Worm (Caenorhabditis elegans) whole organism, L1 larva: ENCODE data around the gene gldi-5.

ENCODE experiments used
- C04F5.9 ChIP-seq: sonication (generic microtip); optimal IDR thresholded peaks from 2 replicates; lab custom pipeline; 2016; ENCODE audit warnings: missing genetic modification characterization, missing compliant biosample characterization
- F16B12.6 ChIP-seq: fragments of 150-350 bp; optimal IDR thresholded peaks from 2 replicates; lab custom pipeline; 2014; ENCODE audit warnings: missing biosample characterization, missing genetic modification characterization
- alr-1 ChIP-seq: fragments of 200-800 bp; sonication (Bioruptor generic); optimal IDR thresholded peaks from 2 replicates; lab custom pipeline; 2018; ENCODE audit warnings: borderline replicate concordance, mild to moderate bottlenecking, missing genetic modification characterization, missing compliant biosample characterization
- aly-2 ChIP-seq: fragments of 150-350 bp; optimal IDR thresholded peaks from 2 replicates; lab custom pipeline; 2014; ENCODE audit warnings: missing biosample characterization, missing genetic modification characterization
- ama-1 ChIP-seq: fragments of 150-350 bp; optimal IDR thresholded peaks from 2 replicates; lab custom pipeline; 2014
- ceh-8 ChIP-seq: fragments of 200-800 bp; sonication (Bioruptor generic); optimal IDR thresholded peaks from 2 replicates; lab custom pipeline; 2018; ENCODE audit warnings: mild to moderate bottlenecking, missing genetic modification characterization, moderate library complexity, missing compliant biosample characterization
- ceh-88 ChIP-seq: fragments of 200-800 bp; sonication (Bioruptor generic); IDR thresholded peaks from 2 replicates; pipeline ENCODE4 v1.3.6; 2022; ENCODE audit warnings: missing genetic modification characterization, missing compliant biosample characterization
- ces-1 ChIP-seq: fragments of 150-350 bp; optimal IDR thresholded peaks from 2 replicates; lab custom pipeline; 2014; ENCODE audit warnings: missing biosample characterization, missing genetic modification reagents, missing genetic modification characterization
- dpl-1 ChIP-seq, 3 experiments: fragments of 150-350 bp in 2 of 3; sonication (generic microtip) in 1 of 3; optimal IDR thresholded peaks; 2 replicates each; lab custom pipeline; 2014 to 2017; ENCODE audit warnings: missing biosample characterization in 3 of 3, missing genetic modification characterization in 3 of 3, missing genetic modification reagents in 3 of 3
- dsc-1 ChIP-seq: sonication (generic microtip); optimal IDR thresholded peaks from 2 replicates; lab custom pipeline; 2016; ENCODE audit warnings: mild to moderate bottlenecking, missing genetic modification characterization, missing compliant biosample characterization
- efl-1 ChIP-seq, 4 experiments: fragments of 150-350 bp; optimal IDR thresholded peaks in 3 of 4; peaks in 1 of 4; 1 replicate in 1 of 4; 2 replicates in 3 of 4; lab custom pipeline; 2014; ENCODE audit warnings: missing biosample characterization in 2 of 4, missing genetic modification characterization in 2 of 4, missing genetic modification reagents in 2 of 4
- elt-3 ChIP-seq, 6 experiments: fragments of 150-350 bp in 1 of 6; sonication (generic microtip); optimal IDR thresholded peaks; 2 replicates each; lab custom pipeline; 2017 to 2018; ENCODE audit warnings: missing biosample characterization in 6 of 6, missing genetic modification characterization in 6 of 6, inconsistent platforms in 1 of 6
- fkh-4 ChIP-seq: sonication (generic microtip); optimal IDR thresholded peaks from 2 replicates; lab custom pipeline; 2016; ENCODE audit warnings: missing compliant biosample characterization, missing genetic modification characterization, borderline replicate concordance
- fkh-8 ChIP-seq: sonication (generic microtip); optimal IDR thresholded peaks from 2 replicates; lab custom pipeline; 2016; ENCODE audit warnings: mild to moderate bottlenecking, missing genetic modification characterization, missing compliant biosample characterization
- fos-1 ChIP-seq: fragments of 150-350 bp; optimal IDR thresholded peaks from 2 replicates; lab custom pipeline; 2014; ENCODE audit warnings: missing biosample characterization, missing genetic modification characterization
- hlh-17 ChIP-seq: fragments of 200-800 bp; sonication (Bioruptor generic); optimal IDR thresholded peaks from 2 replicates; lab custom pipeline; 2018; ENCODE audit warnings: missing genetic modification characterization, mild to moderate bottlenecking, missing compliant biosample characterization, moderate library complexity, borderline replicate concordance
- irx-1 ChIP-seq: sonication (generic microtip); optimal IDR thresholded peaks from 2 replicates; lab custom pipeline; 2016; ENCODE audit warnings: missing genetic modification characterization, missing compliant biosample characterization
- jun-1 ChIP-seq: fragments of 150-350 bp; optimal IDR thresholded peaks from 2 replicates; lab custom pipeline; 2014; ENCODE audit warnings: missing biosample characterization, missing genetic modification reagents, missing genetic modification characterization
- lin-15B ChIP-seq: fragments of 150-350 bp; sonication (generic microtip); optimal IDR thresholded peaks from 3 replicates; lab custom pipeline; 2014; ENCODE audit warnings: missing biosample characterization, missing genetic modification characterization
- lin-35 ChIP-seq, 2 experiments: fragments of 150-350 bp; optimal IDR thresholded peaks; 2 replicates each; lab custom pipeline; 2014; ENCODE audit warnings: missing biosample characterization in 2 of 2, missing genetic modification characterization in 2 of 2, missing genetic modification reagents in 2 of 2
- lir-3 ChIP-seq: sonication (generic microtip); optimal IDR thresholded peaks from 2 replicates; lab custom pipeline; 2016; ENCODE audit warnings: mild to moderate bottlenecking, missing genetic modification characterization, moderate library complexity, missing compliant biosample characterization; ENCODE audit not compliant: poor library complexity
- mab-9 ChIP-seq: fragments of 200-800 bp; sonication (Bioruptor generic); IDR thresholded peaks from 2 replicates; pipeline ENCODE4 v1.3.6; 2022; ENCODE audit warnings: missing genetic modification reagents, missing genetic modification characterization, missing compliant biosample characterization
- mdl-1 ChIP-seq, 2 experiments: fragments of 150-350 bp; optimal IDR thresholded peaks; 2 replicates each; lab custom pipeline; 2014 to 2017; ENCODE audit warnings: missing biosample characterization in 2 of 2, missing genetic modification characterization in 2 of 2, inconsistent platforms in 1 of 2
- mef-2 ChIP-seq: fragments of 150-350 bp; optimal IDR thresholded peaks from 2 replicates; lab custom pipeline; 2014; ENCODE audit warnings: missing biosample characterization, missing genetic modification characterization
- mep-1 ChIP-seq: fragments of 150-350 bp; optimal IDR thresholded peaks from 2 replicates; lab custom pipeline; 2014; ENCODE audit warnings: missing biosample characterization, missing genetic modification characterization
- nhr-11 ChIP-seq: fragments of 150-350 bp; optimal IDR thresholded peaks from 2 replicates; lab custom pipeline; 2014; ENCODE audit warnings: missing biosample characterization, missing genetic modification characterization
- nhr-237 ChIP-seq: fragments of 150-350 bp; optimal IDR thresholded peaks from 2 replicates; lab custom pipeline; 2014; ENCODE audit warnings: missing biosample characterization, missing genetic modification characterization
- nhr-28 ChIP-seq: fragments of 150-350 bp; optimal IDR thresholded peaks from 2 replicates; lab custom pipeline; 2014; ENCODE audit warnings: missing biosample characterization, missing genetic modification characterization
- nhr-47 ChIP-seq: sonication (generic microtip); optimal IDR thresholded peaks from 2 replicates; lab custom pipeline; 2016; ENCODE audit warnings: mild to moderate bottlenecking, missing genetic modification characterization, moderate library complexity, missing compliant biosample characterization
- nhr-71 ChIP-seq: sonication (generic microtip); optimal IDR thresholded peaks from 2 replicates; lab custom pipeline; 2016; ENCODE audit warnings: mild to moderate bottlenecking, missing genetic modification characterization, moderate library complexity, missing compliant biosample characterization
- nhr-85 ChIP-seq: sonication (generic microtip); peaks from one replicate; lab custom pipeline; 2016; ENCODE audit warnings: missing genetic modification characterization, inconsistent platforms, missing compliant biosample characterization
- nhr-90 ChIP-seq: sonication (generic microtip); optimal IDR thresholded peaks from 2 replicates; lab custom pipeline; 2016; ENCODE audit warnings: mild to moderate bottlenecking, missing genetic modification characterization, missing compliant biosample characterization; ENCODE audit not compliant: poor library complexity
- pag-3 ChIP-seq: sonication (generic microtip); optimal IDR thresholded peaks from 2 replicates; lab custom pipeline; 2017; ENCODE audit warnings: missing genetic modification characterization, mild to moderate bottlenecking, missing compliant biosample characterization, antibody characterized with exemption, borderline replicate concordance; ENCODE audit not compliant: insufficient read depth
- pax-3 ChIP-seq: fragments of 200-800 bp; sonication (Bioruptor generic); optimal IDR thresholded peaks from 2 replicates; lab custom pipeline; 2018; ENCODE audit warnings: mild to moderate bottlenecking, missing genetic modification characterization, moderate library complexity, missing compliant biosample characterization
- pqm-1 ChIP-seq: sonication (generic microtip); optimal IDR thresholded peaks from 3 replicates; lab custom pipeline; 2017; ENCODE audit warnings: missing biosample characterization, missing genetic modification characterization
- rnt-1 ChIP-seq: sonication (generic microtip); optimal IDR thresholded peaks from 2 replicates; lab custom pipeline; 2016; ENCODE audit warnings: mild to moderate bottlenecking, missing genetic modification characterization, moderate library complexity, missing compliant biosample characterization
- skn-1 ChIP-seq: fragments of 150-350 bp; optimal IDR thresholded peaks from 2 replicates; lab custom pipeline; 2014; ENCODE audit warnings: missing biosample characterization, missing genetic modification characterization
- snu-23 ChIP-seq: sonication (generic microtip); optimal IDR thresholded peaks from 2 replicates; lab custom pipeline; 2016; ENCODE audit warnings: missing genetic modification characterization, missing compliant biosample characterization
- sox-4 ChIP-seq: sonication (generic microtip); optimal IDR thresholded peaks from 2 replicates; lab custom pipeline; 2016; ENCODE audit warnings: missing genetic modification characterization, missing compliant biosample characterization
- sptf-1 ChIP-seq: fragments of 150-350 bp; optimal IDR thresholded peaks from 2 replicates; lab custom pipeline; 2014; ENCODE audit warnings: missing biosample characterization, missing genetic modification characterization
- swsn-7 ChIP-seq: sonication (generic microtip); optimal IDR thresholded peaks from 2 replicates; lab custom pipeline; 2016; ENCODE audit warnings: missing genetic modification characterization, missing compliant biosample characterization
- tbx-2 ChIP-seq: sonication (generic microtip); optimal IDR thresholded peaks from 2 replicates; lab custom pipeline; 2016; ENCODE audit warnings: missing genetic modification characterization, missing compliant biosample characterization
- unc-130 ChIP-seq: fragments of 150-350 bp; optimal IDR thresholded peaks from 2 replicates; lab custom pipeline; 2017; ENCODE audit warnings: missing biosample characterization, missing genetic modification characterization, inconsistent platforms
- unc-62 ChIP-seq: fragments of 150-350 bp; optimal IDR thresholded peaks from 2 replicates; lab custom pipeline; 2014; ENCODE audit warnings: missing biosample characterization, missing genetic modification reagents, missing genetic modification characterization
- unc-98 ChIP-seq: fragments of 200-800 bp; sonication (Bioruptor generic); IDR thresholded peaks from 2 replicates; pipeline ENCODE4 v1.3.6; 2022; ENCODE audit warnings: missing genetic modification characterization, missing compliant biosample characterization
- xbp-1 ChIP-seq: sonication (generic microtip); optimal IDR thresholded peaks from 2 replicates; lab custom pipeline; 2016; ENCODE audit warnings: missing genetic modification characterization, missing compliant biosample characterization
- zip-4 ChIP-seq: fragments of 200-800 bp; sonication (Bioruptor generic); optimal IDR thresholded peaks from 2 replicates; lab custom pipeline; 2018; ENCODE audit warnings: mild to moderate bottlenecking, missing genetic modification characterization, moderate library complexity, missing compliant biosample characterization
- ztf-11 ChIP-seq, 2 experiments: sonication (generic microtip); optimal IDR thresholded peaks; 2 replicates each; lab custom pipeline; 2016 to 2017; ENCODE audit warnings: missing genetic modification characterization in 2 of 2, missing biosample characterization in 1 of 2, missing compliant biosample characterization in 1 of 2
- ztf-4 ChIP-seq: fragments of 150-350 bp; optimal IDR thresholded peaks from 2 replicates; lab custom pipeline; 2014; ENCODE audit warnings: missing biosample characterization, missing genetic modification characterization

gldi-5 gene

DNA sequence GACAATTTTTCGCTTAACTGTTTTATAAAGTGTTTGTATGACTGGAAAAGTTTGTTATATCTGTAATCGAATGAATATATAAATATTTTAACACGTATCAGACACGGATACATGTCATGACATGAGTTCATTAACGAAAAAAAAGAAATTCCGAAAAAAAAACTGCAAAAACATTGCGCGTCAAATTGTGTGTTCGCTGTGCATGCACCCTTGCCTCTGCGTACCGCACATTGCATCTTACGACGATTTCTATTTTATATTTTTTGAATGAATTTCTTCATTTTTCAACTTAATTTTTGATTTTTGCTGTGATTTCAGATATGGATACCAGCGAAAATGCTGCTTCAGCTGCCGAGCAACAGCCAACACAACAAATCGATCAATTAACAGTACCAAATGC is 21.3 kb downstream of the gldi-5 start, which contains the start of gene wdr-5.1 (continued):
- TF ChIP-seq unc-62 (GFP tag; lab: Kevin White, UChicago) (no peak), mef-2 (no peak), C04F5.9 (tag; lab: Kevin White, UChicago) (no peak), ztf-4 (tag; lab: Kevin White, UChicago) (no peak), jun-1 (no peak), efl-1 (optimal IDR thresholded peaks at IDR 0.05; lab: Kevin White, UChicago) (peak; percentile 34 to 53), efl-1 (GFP tag; optimal IDR thresholded peaks at IDR 0.05 in 1 of 2; lab: Kevin White, UChicago) (peak in 1 of 2 experiments; percentile 48), unc-130 (tag; lab: Kevin White, UChicago) (no peak), zip-4 (GFP tag; lab: Kevin White, UChicago) (no peak), nhr-11 (no peak), irx-1 (tag; lab: Kevin White, UChicago) (no peak), ceh-8 (GFP tag; lab: Kevin White, UChicago) (no peak), unc-98 (GFP tag; lab: Robert Waterston, UW) (no peak), nhr-90 (no peak), sptf-1 (tag; lab: Kevin White, UChicago) (no peak), dsc-1 (tag; lab: Kevin White, UChicago) (no peak), ceh-88 (GFP tag; lab: Robert Waterston, UW) (no peak), lir-3 (no peak), ces-1 (GFP tag; lab: Kevin White, UChicago) (no peak), fkh-4 (tag; lab: Kevin White, UChicago) (no peak), nhr-47 (tag; lab: Kevin White, UChicago) (peak; percentile 22), fos-1 (tag; lab: Kevin White, UChicago) (no peak), lin-35 (GFP tag; optimal IDR thresholded peaks at IDR 0.05; lab: Kevin White, UChicago) (peak; percentile 21 to 47), nhr-237 (no peak), nhr-28 (tag; lab: Kevin White, UChicago) (no peak), rnt-1 (tag; lab: Kevin White, UChicago) (no peak), lin-15B (no peak), skn-1 (tag; lab: Kevin White, UChicago) (no peak), mep-1 (tag; lab: Kevin White, UChicago) (no peak), aly-2 (tag; lab: Kevin White, UChicago) (no peak), alr-1 (tag; lab: Kevin White, UChicago) (no peak), mab-9 (no peak), elt-3 (tag; optimal IDR thresholded peaks at IDR 0.05; lab: Kevin White, UChicago) (no peak), fkh-8 (no peak)

DNA sequence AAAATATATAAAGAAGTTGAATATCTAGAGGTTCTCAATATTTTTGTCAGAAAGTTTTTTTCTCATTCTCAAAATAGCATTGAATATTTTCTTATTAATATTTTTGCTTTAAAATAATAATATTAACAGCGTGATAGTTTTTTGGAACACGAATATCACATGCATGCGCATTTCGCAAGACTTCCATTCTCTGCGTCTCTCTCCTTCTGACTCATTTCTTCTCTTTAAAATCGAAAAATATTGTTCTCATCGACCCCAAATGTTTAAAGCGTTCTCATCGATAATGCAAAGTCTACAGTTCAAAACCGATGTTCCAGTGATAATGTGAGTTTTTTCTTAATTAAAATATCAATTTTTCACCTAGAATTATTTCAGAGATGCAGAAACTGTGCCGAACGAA is 22.9 kb downstream of the gldi-5 start, which contains the start of gene C14B1.3:
TSS of gene C14B1.3 (plus strand) at position 168 of the 400 bp plus-strand sequence.
- no peak for TF ChIP-seq nhr-11
- TF ChIP-seq nhr-47 (tag; lab: Kevin White, UChicago) = no peak
- no peak for TF ChIP-seq F16B12.6
- no peak for TF ChIP-seq efl-1 (optimal IDR thresholded peaks at IDR 0.05; lab: Kevin White, UChicago)
- TF ChIP-seq efl-1 (GFP tag; optimal IDR thresholded peaks at IDR 0.05 in 1 of 2; lab: Kevin White, UChicago) = peak; percentile 10 to 91
- TF ChIP-seq sox-4 = no peak
- no peak for TF ChIP-seq hlh-17 (GFP tag; lab: Kevin White, UChicago)
- TF ChIP-seq nhr-85 = no peak
- TF ChIP-seq nhr-28 (tag; lab: Kevin White, UChicago) = no peak
- peak in 1 of 6 experiments; percentile 21 for TF ChIP-seq elt-3 (tag; optimal IDR thresholded peaks at IDR 0.05; lab: Kevin White, UChicago)
- TF ChIP-seq snu-23 (GFP tag; lab: Kevin White, UChicago) = peak; percentile 4
- TF ChIP-seq ces-1 (GFP tag; lab: Kevin White, UChicago) = no peak
- TF ChIP-seq dsc-1 (tag; lab: Kevin White, UChicago) = no peak
- TF ChIP-seq mep-1 (tag; lab: Kevin White, UChicago) = peak; percentile 3
- TF ChIP-seq dpl-1 (GFP tag; optimal IDR thresholded peaks at IDR 0.05; lab: Kevin White, UChicago) = peak in 1 of 3 experiments; percentile 28
- TF ChIP-seq unc-98 (GFP tag; lab: Robert Waterston, UW) = no peak
- TF ChIP-seq sptf-1 (tag; lab: Kevin White, UChicago) = no peak
- TF ChIP-seq pag-3 = no peak
- TF ChIP-seq pqm-1 (tag; lab: Kevin White, UChicago) = no peak
- TF ChIP-seq mef-2 = no peak
- TF ChIP-seq ztf-11 (tag; optimal IDR thresholded peaks at IDR 0.05; lab: Kevin White, UChicago) = no peak
- peak; percentile 17 for TF ChIP-seq jun-1
- TF ChIP-seq tbx-2 (tag; lab: Kevin White, UChicago) = no peak
- TF ChIP-seq pax-3 (tag; lab: Kevin White, UChicago) = no peak
- TF ChIP-seq skn-1 (tag; lab: Kevin White, UChicago) = peak; percentile 87
- TF ChIP-seq ama-1 (lab: Kevin White, UChicago) = no peak
- no peak for TF ChIP-seq swsn-7 (tag; lab: Kevin White, UChicago)
- peak; percentile 39 for TF ChIP-seq nhr-71 (tag; lab: Kevin White, UChicago)
- peak; percentile 1 for TF ChIP-seq xbp-1
- TF ChIP-seq mdl-1 (tag; optimal IDR thresholded peaks at IDR 0.05; lab: Kevin White, UChicago) = peak in 1 of 2 experiments; percentile 29
- no peak for TF ChIP-seq fkh-8
- TF ChIP-seq C04F5.9 (tag; lab: Kevin White, UChicago) = no peak
